Worm (Caenorhabditis elegans): ENCODE results near the gene idpp-11.

idpp-11 gene

ce11 chrX:7883994-7884393, 41.7 kb downstream of the idpp-11 start, which contains the start of gene pcyt-2.2:
pcyt-2.2 (plus strand) TSS chrX:7884294.
- TF ChIP-seq hlh-4 (tag; optimal IDR thresholded peaks at IDR 0.05) (no peak), dpl-1 (GFP tag; optimal IDR thresholded peaks at IDR 0.05) (no peak), swsn-7 (tag; optimal IDR thresholded peaks at IDR 0.05) (no peak), blmp-1 (tag; optimal IDR thresholded peaks at IDR 0.05) (no peak), nhr-28 (tag; optimal IDR thresholded peaks at IDR 0.05) (no peak), nhr-20 (tag; optimal IDR thresholded peaks at IDR 0.05) (no peak), unc-98 (GFP tag; IDR thresholded peaks at IDR 0.05) (no peak), lin-14 (GFP tag; optimal IDR thresholded peaks at IDR 0.05) (peak; percentile 24)

ce11 chrX:7886200-7886599, 43.9 kb downstream of the idpp-11 start:
- TF ChIP-seq lin-35 (GFP tag; optimal IDR thresholded peaks at IDR 0.05) (no peak), snpc-4 (tag; optimal IDR thresholded peaks at IDR 0.05) (no peak), F16B12.6 (tag; optimal IDR thresholded peaks at IDR 0.05) (no peak), unc-130 (tag; optimal IDR thresholded peaks at IDR 0.05) (no peak), nhr-77 (tag; optimal IDR thresholded peaks at IDR 0.05) (no peak), nhr-11 (tag; optimal IDR thresholded peaks at IDR 0.05) (no peak), hlh-17 (GFP tag; optimal IDR thresholded peaks at IDR 0.05; ENCODE audit: borderline replicate concordance) (no peak), egl-27 (tag; optimal IDR thresholded peaks at IDR 0.05) (no peak), lin-39 (tag; optimal IDR thresholded peaks at IDR 0.05) (no peak), fkh-8 (tag; optimal IDR thresholded peaks at IDR 0.05) (peak; percentile 35), sptf-1 (tag; optimal IDR thresholded peaks at IDR 0.05) (no peak), snu-23 (GFP tag; optimal IDR thresholded peaks at IDR 0.05) (no peak), tlp-1 (tag; optimal IDR thresholded peaks at IDR 0.05) (no peak), pax-3 (tag; optimal IDR thresholded peaks at IDR 0.05) (no peak), nhr-12 (tag; optimal IDR thresholded peaks at IDR 0.05) (no peak), ztf-11 (tag; optimal IDR thresholded peaks at IDR 0.05) (no peak), hpl-2 (GFP tag; optimal IDR thresholded peaks at IDR 0.05) (no peak), fos-1 (tag; optimal IDR thresholded peaks at IDR 0.05) (no peak), nhr-90 (tag; optimal IDR thresholded peaks at IDR 0.05; ENCODE audit: poor library complexity) (no peak), pag-3 (tag; optimal IDR thresholded peaks at IDR 0.05; ENCODE audit: borderline replicate concordance, insufficient read depth) (no peak), nhr-47 (tag; optimal IDR thresholded peaks at IDR 0.05) (peak; percentile 42), C04F5.9 (tag; optimal IDR thresholded peaks at IDR 0.05) (no peak), hlh-4 (tag; optimal IDR thresholded peaks at IDR 0.05) (peak; percentile 99), ceh-88 (GFP tag; IDR thresholded peaks at IDR 0.05) (no peak), swsn-7 (tag; optimal IDR thresholded peaks at IDR 0.05) (no peak), nhr-71 (tag; optimal IDR thresholded peaks at IDR 0.05) (peak; percentile 46), zag-1 (tag; optimal IDR thresholded peaks at IDR 0.05) (no peak), efl-1 (optimal IDR thresholded peaks at IDR 0.05) (no peak), efl-1 (GFP tag; optimal IDR thresholded peaks at IDR 0.05 in 1 of 2) (no peak), zip-4 (GFP tag; optimal IDR thresholded peaks at IDR 0.05) (no peak)

- TF ChIP-seq ceh-88 (GFP tag; IDR thresholded peaks at IDR 0.05) (no peak), irx-1 (tag; optimal IDR thresholded peaks at IDR 0.05) (no peak), C16A3.4 (tag; optimal IDR thresholded peaks at IDR 0.05) (no peak), zag-1 (tag; optimal IDR thresholded peaks at IDR 0.05) (no peak), mef-2 (tag; optimal IDR thresholded peaks at IDR 0.05) (no peak), swsn-7 (tag; optimal IDR thresholded peaks at IDR 0.05) (no peak), nhr-90 (tag; optimal IDR thresholded peaks at IDR 0.05; ENCODE audit: poor library complexity) (no peak)
Observed at ce11 chrX:7888915-7889314, 46.6 kb downstream of the idpp-11 start, which contains the start of gene C39D10.2. C39D10.2 (plus strand) TSS chrX:7889215.

- TF ChIP-seq vab-15 (tag; optimal IDR thresholded peaks at IDR 0.05) (no peak), aly-2 (tag; optimal IDR thresholded peaks at IDR 0.05) (no peak), nhr-12 (tag; optimal IDR thresholded peaks at IDR 0.05) (no peak), mab-9 (GFP tag; IDR thresholded peaks at IDR 0.05) (no peak), blmp-1 (tag; optimal IDR thresholded peaks at IDR 0.05) (no peak), ztf-4 (tag; optimal IDR thresholded peaks at IDR 0.05) (no peak), nhr-85 (tag) (no peak), ceh-90 (tag; optimal IDR thresholded peaks at IDR 0.05) (no peak), Y116A8C.19 (tag; optimal IDR thresholded peaks at IDR 0.05; ENCODE audit: borderline replicate concordance) (no peak), unc-130 (tag; optimal IDR thresholded peaks at IDR 0.05) (no peak), nhr-90 (tag; optimal IDR thresholded peaks at IDR 0.05; ENCODE audit: poor library complexity) (no peak), nhr-20 (tag; optimal IDR thresholded peaks at IDR 0.05) (no peak), lir-3 (tag; optimal IDR thresholded peaks at IDR 0.05; ENCODE audit: poor library complexity) (no peak), zag-1 (tag; optimal IDR thresholded peaks at IDR 0.05) (no peak), hpl-2 (GFP tag; optimal IDR thresholded peaks at IDR 0.05) (no peak), snpc-4 (tag; optimal IDR thresholded peaks at IDR 0.05) (no peak), lin-13 (GFP tag; optimal IDR thresholded peaks at IDR 0.05) (no peak), skn-1 (tag; optimal IDR thresholded peaks at IDR 0.05) (no peak)
Observed at ce11 chrX:7892296-7892695, 50.0 kb downstream of the idpp-11 start, which contains the start of gene C39D10.5. C39D10.5 (minus strand) TSS chrX:7892396.
